Worm (Caenorhabditis elegans) whole organism, L4/young adult: Measurements from ENCODE around the gene copb-1.

ENCODE experiments used
- W03F9.2 ChIP-seq: fragments of 150-350 bp; optimal IDR thresholded peaks from 2 replicates; lab custom pipeline; 2014; ENCODE audit warnings: missing biosample characterization, missing genetic modification characterization
- him-1 ChIP-seq: sonication (generic microtip); optimal IDR thresholded peaks from 2 replicates; lab custom pipeline; 2016; ENCODE audit warnings: missing genotype, missing genetic modification reagents, missing genetic modification characterization, missing compliant biosample characterization

DNA sequence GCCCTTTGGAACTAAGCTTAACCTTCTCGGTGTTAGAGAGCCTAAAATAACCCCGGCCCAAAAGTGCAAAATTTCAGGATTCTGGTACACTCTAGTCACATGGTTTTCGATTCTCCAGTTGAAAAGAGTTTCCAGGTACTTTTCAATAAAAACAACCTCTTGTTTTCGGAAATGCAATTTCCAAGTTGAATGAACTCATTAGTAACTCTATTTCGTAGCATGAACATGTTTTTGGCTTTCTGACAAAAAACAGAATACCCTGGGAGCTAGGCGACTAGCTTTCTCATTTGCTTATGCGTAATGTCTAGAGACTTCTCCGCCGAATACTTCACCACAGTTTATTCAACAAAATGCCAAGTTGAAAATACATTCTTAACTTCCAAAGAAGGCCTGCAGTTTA is 44.6 kb downstream of the copb-1 start, which contains the start of gene srh-71:
- no peak for TF ChIP-seq him-1 (tag; lab: Kevin White, UChicago)
- TF ChIP-seq W03F9.2 (tag; lab: Kevin White, UChicago): no peak
